Worm (Caenorhabditis elegans): Measurements from ENCODE around the gene haf-3.
A peak's percentile ranks its signal among the peaks of the same experiment; 100 is the strongest.

haf-3 gene

DNA sequence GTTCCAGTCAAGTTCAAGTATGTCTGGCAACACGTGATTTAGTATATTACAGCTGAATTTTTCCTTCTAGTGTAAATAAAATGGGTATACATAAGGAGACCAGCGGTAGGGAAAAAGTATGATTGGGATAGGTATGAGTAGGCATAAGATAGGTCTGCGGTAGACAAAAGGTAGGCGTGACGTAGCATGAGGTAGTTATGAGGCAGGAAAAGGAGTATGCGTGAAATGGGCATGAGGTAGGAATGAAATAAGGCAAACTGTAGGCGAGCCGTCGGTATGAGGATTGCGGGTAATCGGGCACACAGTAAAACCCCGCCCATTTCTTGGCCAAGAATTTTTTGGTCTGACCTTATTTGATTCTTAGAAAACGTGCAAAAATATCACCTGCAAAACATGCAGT is 44.5 kb downstream of the haf-3 start:
- no peak for TF ChIP-seq spr-1 (tag; optimal IDR thresholded peaks at IDR 0.05)
- TF ChIP-seq aha-1 (tag), result peak; percentile 24

DNA sequence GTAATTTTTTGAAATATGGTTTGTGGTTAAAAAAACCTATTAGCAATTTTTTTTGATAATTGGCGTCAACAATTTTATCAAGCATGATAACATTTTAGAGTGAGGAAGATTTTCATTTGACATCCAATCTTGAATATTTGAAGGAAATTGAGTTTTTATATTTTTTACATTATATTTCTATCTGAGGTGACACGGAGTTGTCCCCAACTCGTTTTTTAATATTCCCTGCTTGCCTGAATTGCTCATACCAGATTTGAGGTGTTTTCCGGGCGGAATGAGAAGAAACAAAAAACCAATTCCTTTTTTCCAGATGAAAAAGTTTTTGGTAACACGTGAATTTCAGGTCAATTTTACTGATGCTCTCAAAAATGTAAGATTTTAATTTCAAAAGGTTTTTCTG is 46.4 kb downstream of the haf-3 start, which contains the start of gene Y6E2A.7:
Gene Y6E2A.7 (plus strand): TSS at position 301 of the 400 bp plus-strand sequence.
- TF ChIP-seq ama-1 (optimal IDR thresholded peaks at IDR 0.05), result no peak
- no peak for TF ChIP-seq attf-4 (tag; optimal IDR thresholded peaks at IDR 0.05)
- no peak for TF ChIP-seq ZK337.2 (GFP tag; IDR thresholded peaks at IDR 0.05)
- TF ChIP-seq lir-3 (tag; optimal IDR thresholded peaks at IDR 0.05), result no peak
- TF ChIP-seq skn-1 (tag; optimal IDR thresholded peaks at IDR 0.05), result no peak
- no peak for TF ChIP-seq dpl-1 (GFP tag; optimal IDR thresholded peaks at IDR 0.05)
- TF ChIP-seq egl-27 (tag; optimal IDR thresholded peaks at IDR 0.05), result no peak
- TF ChIP-seq dve-1 (tag; optimal IDR thresholded peaks at IDR 0.05; ENCODE audit: insufficient read depth), result no peak
- no peak for TF ChIP-seq duxl-1 (tag; optimal IDR thresholded peaks at IDR 0.05; ENCODE audit: poor library complexity)
- TF ChIP-seq spr-1 (tag; optimal IDR thresholded peaks at IDR 0.05), result no peak
- no peak for TF ChIP-seq fos-1 (tag; optimal IDR thresholded peaks at IDR 0.05)
- no peak for TF ChIP-seq T20F7.1 (GFP tag; optimal IDR thresholded peaks at IDR 0.05)
- TF ChIP-seq daf-16 (GFP tag; optimal IDR thresholded peaks at IDR 0.05), result no peak
- TF ChIP-seq daf-16 (tag; optimal IDR thresholded peaks at IDR 0.05), result no peak
- TF ChIP-seq pha-4 (GFP tag; IDR thresholded peaks at IDR 0.05), result no peak
- no peak for TF ChIP-seq pha-4 (tag; optimal IDR thresholded peaks at IDR 0.05)
- TF ChIP-seq lsy-2 (tag; optimal IDR thresholded peaks at IDR 0.05), result no peak
- no peak for TF ChIP-seq ceh-62 (tag; optimal IDR thresholded peaks at IDR 0.05)

DNA sequence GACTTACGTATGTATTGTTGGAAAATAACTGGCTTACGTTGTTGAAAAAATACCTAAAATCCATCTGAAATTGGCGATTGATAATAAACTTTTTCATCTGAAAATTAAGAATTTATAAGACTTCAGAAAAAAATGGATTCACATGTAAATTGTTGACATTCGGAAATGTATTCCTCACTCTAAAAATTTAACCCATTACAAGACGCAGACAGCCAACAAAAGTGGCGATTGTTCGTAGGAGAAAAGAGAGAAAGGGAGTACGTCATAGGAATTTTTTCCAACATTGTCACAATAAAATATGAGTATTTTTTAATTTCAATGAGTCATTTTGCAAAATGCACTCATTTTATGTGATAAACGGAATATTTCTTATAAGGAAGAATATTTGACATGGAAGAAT is 47.4 kb downstream of the haf-3 start, which contains the start of gene Y6E2A.5:
Gene Y6E2A.5 (minus strand): TSS at position 101 of the 400 bp plus-strand sequence.
- TF ChIP-seq unc-62 (GFP tag; optimal IDR thresholded peaks at IDR 0.05 in 1 of 2) (peak in 1 of 2 experiments; percentile 18), unc-62 (tag; optimal IDR thresholded peaks at IDR 0.05) (no peak), dmd-9 (GFP tag; IDR thresholded peaks at IDR 0.05) (no peak), hlh-30 (tag; optimal IDR thresholded peaks at IDR 0.05; ENCODE audit: insufficient read depth) (no peak), aha-1 (tag) (no peak), D1046.2 (GFP tag; IDR thresholded peaks at IDR 0.05) (no peak)

DNA sequence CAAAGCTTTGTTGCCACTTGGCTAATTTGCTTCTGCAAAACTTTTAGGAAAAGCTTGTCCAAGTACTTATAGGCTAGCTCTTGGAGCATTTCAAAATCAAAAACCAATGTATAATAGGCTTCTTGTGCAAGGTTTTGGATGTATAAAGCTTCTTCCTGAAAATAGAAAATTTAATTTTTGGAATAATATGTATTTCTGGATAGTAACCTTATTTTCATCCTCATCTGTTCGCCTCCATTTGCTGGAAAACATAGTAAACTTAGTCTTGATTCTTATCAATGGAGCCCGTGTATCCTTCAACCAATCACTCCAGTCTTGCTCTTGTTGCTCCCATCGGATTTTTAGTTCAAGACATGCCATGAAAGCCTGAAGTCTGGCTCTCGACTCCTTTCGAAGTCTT is 49.3 kb downstream of the haf-3 start, which contains the start of gene Y6E2A.4:
Gene Y6E2A.4 (minus strand): TSS at position 101 of the 400 bp plus-strand sequence.
- TF ChIP-seq set-16 (GFP tag; IDR thresholded peaks at IDR 0.05) (no peak), ama-1 (optimal IDR thresholded peaks at IDR 0.05) (no peak), unc-62 (GFP tag; optimal IDR thresholded peaks at IDR 0.05 in 1 of 2) (no peak), unc-62 (tag; optimal IDR thresholded peaks at IDR 0.05) (no peak), daf-12 (tag; optimal IDR thresholded peaks at IDR 0.05) (no peak), php-3 (GFP tag; IDR thresholded peaks at IDR 0.05) (no peak), Y5F2A.4 (GFP tag; optimal IDR thresholded peaks at IDR 0.05) (no peak), daf-16 (GFP tag; optimal IDR thresholded peaks at IDR 0.05) (no peak), daf-16 (tag; optimal IDR thresholded peaks at IDR 0.05) (no peak), fkh-10 (GFP tag; optimal IDR thresholded peaks at IDR 0.05) (no peak), lin-1 (GFP tag; IDR thresholded peaks at IDR 0.05) (no peak), ZK337.2 (GFP tag; IDR thresholded peaks at IDR 0.05) (no peak), D1046.2 (GFP tag; IDR thresholded peaks at IDR 0.05) (no peak), egl-27 (tag; optimal IDR thresholded peaks at IDR 0.05) (no peak), skn-1 (tag; optimal IDR thresholded peaks at IDR 0.05) (no peak), F37D6.2 (tag; optimal IDR thresholded peaks at IDR 0.05) (no peak), rbr-2 (tag; optimal IDR thresholded peaks at IDR 0.05) (no peak), R02D3.7 (tag; optimal IDR thresholded peaks at IDR 0.05) (no peak), Y105C5A.15 (GFP tag; IDR thresholded peaks at IDR 0.05) (no peak), ceh-28 (tag; optimal IDR thresholded peaks at IDR 0.05) (no peak), F44E2.7 (GFP tag; IDR thresholded peaks at IDR 0.05) (no peak), lsy-2 (tag; optimal IDR thresholded peaks at IDR 0.05) (no peak)

Data from whole organism, L4 larva.